Worm (Caenorhabditis elegans): Measurements from ENCODE around the gene Y71H2AM.11.

The Y71H2AM.11 gene

DNA sequence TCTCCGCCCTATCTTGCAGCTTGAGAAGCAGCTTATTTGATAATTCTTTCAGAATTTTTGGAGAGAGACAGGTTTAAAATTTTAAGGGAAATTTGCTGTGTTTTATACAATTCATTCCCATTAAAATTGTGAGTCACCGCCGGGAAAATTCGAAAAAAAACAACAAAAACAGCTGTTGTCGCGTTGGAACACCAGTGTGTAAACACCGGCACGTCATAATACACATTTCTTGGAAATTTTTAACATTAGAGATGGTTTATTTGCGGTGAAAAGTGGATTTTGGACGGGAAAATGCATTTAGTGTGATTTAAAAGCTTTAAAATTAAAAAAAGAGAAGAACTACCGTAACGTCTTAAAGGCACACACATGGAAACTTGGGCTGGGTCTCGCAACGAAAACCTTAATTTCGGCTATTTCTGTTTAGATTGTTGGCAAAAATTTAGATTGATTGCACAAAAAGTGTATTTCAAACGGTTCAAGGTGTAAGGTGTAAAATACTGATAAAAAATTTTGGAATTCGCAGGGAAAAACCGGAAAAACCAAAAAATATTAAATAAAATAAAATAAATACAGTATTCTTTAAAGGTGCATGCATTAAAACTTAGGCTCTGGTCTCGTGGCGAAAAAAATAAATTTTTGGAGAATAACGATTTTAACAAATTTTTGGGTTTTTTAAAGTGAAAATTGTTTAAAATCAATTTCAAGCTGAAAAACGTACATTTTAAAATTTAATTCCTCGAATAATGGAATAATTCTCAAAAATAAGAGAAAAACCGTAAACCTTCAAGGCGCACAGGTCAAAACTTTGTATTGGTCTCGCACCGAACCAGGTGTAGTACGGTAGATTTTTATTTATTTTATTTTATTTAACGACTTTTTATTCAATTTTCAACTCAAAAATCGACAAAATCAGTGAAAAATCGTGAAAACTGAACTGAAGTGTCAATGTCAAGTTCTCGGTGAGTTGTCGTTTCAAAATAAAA lies 620 bp upstream of the Y71H2AM.11 start, which contains the start of gene cosa-1 (continued):
- TF ChIP-seq egrh-3 (GFP tag; IDR thresholded peaks at IDR 0.05) (no peak), snpc-1.3 (tag; optimal IDR thresholded peaks at IDR 0.05; ENCODE audit: insufficient read depth) (peak; percentile 26), nhr-90 (tag; optimal IDR thresholded peaks at IDR 0.05) (no peak), attf-6 (GFP tag; IDR thresholded peaks at IDR 0.05) (no peak), lag-1 (GFP tag; IDR thresholded peaks at IDR 0.05) (no peak), Y56A3A.18 (GFP tag; IDR thresholded peaks at IDR 0.05) (no peak), aptf-2 (GFP tag; conservative IDR thresholded peaks at IDR 0.05) (no peak), nhr-80 (tag; optimal IDR thresholded peaks at IDR 0.05) (no peak), ceh-91 (GFP tag; IDR thresholded peaks at IDR 0.05) (peak; percentile 75; the same call in 1 of the 2 replicates), cebp-2 (GFP tag; IDR thresholded peaks at IDR 0.05) (no peak), hlh-26 (GFP tag; conservative IDR thresholded peaks at IDR 0.05) (no peak), F55B11.4 (tag; optimal IDR thresholded peaks at IDR 0.05; ENCODE audit: borderline replicate concordance, insufficient read depth) (no peak), F57C9.4 (tag; optimal IDR thresholded peaks at IDR 0.05) (no peak), rcor-1 (GFP tag; IDR thresholded peaks at IDR 0.05) (peak; percentile 9; the same call in 1 of the 2 replicates), chd-7 (tag; optimal IDR thresholded peaks at IDR 0.05) (no peak), F22D6.2 (tag; optimal IDR thresholded peaks at IDR 0.05) (no peak), xnd-1 (tag; optimal IDR thresholded peaks at IDR 0.05) (peak; percentile 98), fkh-3 (tag; optimal IDR thresholded peaks at IDR 0.05) (no peak), ceh-58 (GFP tag; IDR thresholded peaks at IDR 0.05) (no peak), lir-1 (GFP tag; conservative IDR thresholded peaks at IDR 0.05) (no peak), atf-7 (tag; optimal IDR thresholded peaks at IDR 0.05) (no peak), rpc-1 (optimal IDR thresholded peaks at IDR 0.05) (no peak), rpc-1 (tag; optimal IDR thresholded peaks at IDR 0.05) (peak; percentile 2), B0261.1 (tag; optimal IDR thresholded peaks at IDR 0.05) (no peak), zfh-2 (GFP tag; conservative IDR thresholded peaks at IDR 0.05) (no peak), hmg-20 (GFP tag; IDR thresholded peaks at IDR 0.05) (no peak), ztf-26 (tag; optimal IDR thresholded peaks at IDR 0.05) (no peak), dpff-1 (tag; optimal IDR thresholded peaks at IDR 0.05) (no peak), K11D2.4 (GFP tag; IDR thresholded peaks at IDR 0.05) (no peak), lin-54 (GFP tag; optimal IDR thresholded peaks at IDR 0.05) (peak; percentile 38), attf-5 (GFP tag; optimal IDR thresholded peaks at IDR 0.05) (no peak), tbp1 (GFP tag; optimal IDR thresholded peaks at IDR 0.05) (peak; percentile 18), hrde-1 (tag; optimal IDR thresholded peaks at IDR 0.05; ENCODE audit: borderline replicate concordance) (peak; percentile 39), B0336.3 (GFP tag; IDR thresholded peaks at IDR 0.05) (no peak), F33H1.4 (GFP tag; IDR thresholded peaks at IDR 0.05) (peak; percentile 93), F10E7.11 (tag; optimal IDR thresholded peaks at IDR 0.05) (no peak), ztf-25 (GFP tag; IDR thresholded peaks at IDR 0.05) (no peak), madf-10 (tag; optimal IDR thresholded peaks at IDR 0.05) (no peak), nfya-1 (tag; optimal IDR thresholded peaks at IDR 0.05; ENCODE audit: borderline replicate concordance, insufficient read depth) (no peak), Y53G8AR.9 (GFP tag; conservative IDR thresholded peaks at IDR 0.05) (no peak), tlf-1 (GFP tag; optimal IDR thresholded peaks at IDR 0.05) (peak; percentile 20), T07F8.4 (tag; optimal IDR thresholded peaks at IDR 0.05) (no peak), somi-1 (GFP tag; optimal IDR thresholded peaks at IDR 0.05) (no peak), bed-2 (GFP tag; IDR thresholded peaks at IDR 0.05) (no peak), athp-1 (tag; optimal IDR thresholded peaks at IDR 0.05) (peak; percentile 19), B0019.2 (GFP tag; conservative IDR thresholded peaks at IDR 0.05) (no peak), tbx-9 (tag; optimal IDR thresholded peaks at IDR 0.05; ENCODE audit: borderline replicate concordance) (no peak)

All from whole organism, young adult.